Fruit fly (Drosophila melanogaster): ENCODE measurements around the gene CG14974.

The CG14974 gene

DNA sequence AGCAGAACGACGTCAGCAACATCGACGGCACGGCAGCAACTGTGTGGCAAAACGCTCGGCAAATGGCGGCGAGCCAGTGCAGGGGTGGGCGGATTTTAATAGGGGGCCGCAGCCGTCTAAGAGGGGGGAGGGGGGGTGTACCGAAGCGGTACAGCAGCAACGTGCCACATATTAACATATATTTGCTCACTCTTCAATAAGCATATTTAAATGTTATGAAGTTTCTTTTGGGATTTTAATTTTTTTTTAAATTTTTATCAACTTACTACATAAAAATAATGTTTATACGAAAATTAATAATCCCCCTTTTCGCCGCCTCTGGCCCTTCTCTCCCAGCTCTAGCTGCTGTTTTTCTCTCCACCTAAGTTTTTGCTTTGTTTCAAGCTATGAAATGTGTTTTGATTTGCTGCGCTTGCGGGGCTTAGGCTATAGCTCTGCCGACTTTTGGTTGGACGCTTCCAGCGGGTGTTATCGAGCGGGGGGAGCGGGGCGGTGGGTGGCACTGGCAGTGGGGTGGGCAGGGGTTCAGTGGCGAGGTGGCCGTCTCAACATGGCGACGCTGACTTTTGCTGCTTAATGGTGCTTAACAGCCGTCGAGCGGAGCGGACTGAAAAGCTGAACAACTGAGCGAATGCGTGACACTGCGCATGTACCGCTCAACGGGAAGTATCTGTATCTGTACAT lies 11.8 kb upstream of the CG14974 start (continued):
- TF ChIP-seq CG34224 (GFP tag; IDR thresholded peaks at IDR 0.05; ENCODE audit: partially characterized antibody) (no peak), CG30431 (GFP tag; optimal IDR thresholded peaks at IDR 0.05) (peak; percentile 74), CG17359 (tag; optimal IDR thresholded peaks at IDR 0.05) (peak; percentile 78), az2 (GFP tag; optimal IDR thresholded peaks at IDR 0.05) (peak; percentile 84), Eip74EF (GFP tag; optimal IDR thresholded peaks at IDR 0.05) (peak in 1 of 2 experiments; percentile 62), rib (GFP tag; IDR thresholded peaks at IDR 0.05) (peak; percentile 60), CG2199 (GFP tag; IDR thresholded peaks at IDR 0.05) (no peak), gem (tag; optimal IDR thresholded peaks at IDR 0.05) (peak; percentile 89), CG14050 (GFP tag; IDR thresholded peaks at IDR 0.05) (peak; percentile 86), Dek (tag; optimal IDR thresholded peaks at IDR 0.05) (peak; percentile 81), eve (GFP tag; optimal IDR thresholded peaks at IDR 0.05) (no peak), CG3995 (GFP tag; optimal IDR thresholded peaks at IDR 0.05) (no peak), CG17612 (GFP tag; IDR thresholded peaks at IDR 0.05) (peak; percentile 65), knrl (GFP tag; IDR thresholded peaks at IDR 0.05; ENCODE audit: partially characterized antibody) (no peak), sisA (GFP tag; IDR thresholded peaks at IDR 0.05) (peak; percentile 90), CG13624 (GFP tag; optimal IDR thresholded peaks at IDR 0.05) (no peak), CG7786 (GFP tag; optimal IDR thresholded peaks at IDR 0.05) (no peak), wor (GFP tag; IDR thresholded peaks at IDR 0.05) (peak; percentile 82), corto (GFP tag; optimal IDR thresholded peaks at IDR 0.05) (no peak), CG2129 (GFP tag; IDR thresholded peaks at IDR 0.05; ENCODE audit: partially characterized antibody) (no peak), CG11398 (GFP tag; optimal IDR thresholded peaks at IDR 0.05) (no peak), CG16779 (GFP tag; IDR thresholded peaks at IDR 0.05) (no peak), Asciz (GFP tag; optimal IDR thresholded peaks at IDR 0.05) (peak; percentile 50), al (GFP tag; IDR thresholded peaks at IDR 0.05) (peak; percentile 87), Nf-YA (GFP tag; IDR thresholded peaks at IDR 0.05) (peak; percentile 49; the same call in 1 of the 2 replicates), Dll (GFP tag; IDR thresholded peaks at IDR 0.05; ENCODE audit: partially characterized antibody) (no peak), Kr (GFP tag; optimal IDR thresholded peaks at IDR 0.05) (no peak), schlank (tag; optimal IDR thresholded peaks at IDR 0.05) (peak; percentile 62), pzg (GFP tag; optimal IDR thresholded peaks at IDR 0.05) (no peak), grau (tag; optimal IDR thresholded peaks at IDR 0.05) (peak; percentile 88), ftz-f1 (GFP tag; optimal IDR thresholded peaks at IDR 0.05) (no peak), gcm2 (GFP tag; optimal IDR thresholded peaks at IDR 0.05) (no peak), Scr (GFP tag; IDR thresholded peaks at IDR 0.05; ENCODE audit: partially characterized antibody) (no peak), ATbp (GFP tag; optimal IDR thresholded peaks at IDR 0.05) (peak; percentile 79), gfzf (GFP tag; optimal IDR thresholded peaks at IDR 0.05) (no peak), CG1024 (GFP tag; IDR thresholded peaks at IDR 0.05) (peak; percentile 29; the same call in 1 of the 2 replicates), tll (GFP tag; optimal IDR thresholded peaks at IDR 0.05) (no peak), run (tag; optimal IDR thresholded peaks at IDR 0.05) (peak; percentile 52), CG6254 (GFP tag; optimal IDR thresholded peaks at IDR 0.05) (no peak), BEAF-32 (GFP tag; optimal IDR thresholded peaks at IDR 0.05) (no peak), CG14965 (GFP tag; optimal IDR thresholded peaks at IDR 0.05; ENCODE audit: borderline replicate concordance) (no peak), CG5953 (GFP tag; IDR thresholded peaks at IDR 0.05) (peak; percentile 75), CG1233 (GFP tag; optimal IDR thresholded peaks at IDR 0.05) (peak; percentile 68), CG4360 (GFP tag; IDR thresholded peaks at IDR 0.05) (peak; percentile 34; the same call in 1 of the 2 replicates), sc (optimal IDR thresholded peaks at IDR 0.05) (no peak), sc (GFP tag; optimal IDR thresholded peaks at IDR 0.05) (peak; percentile 68), repo (GFP tag; optimal IDR thresholded peaks at IDR 0.05) (no peak), Ada2b (GFP tag; IDR thresholded peaks at IDR 0.05) (peak; percentile 87), sd (tag; optimal IDR thresholded peaks at IDR 0.05) (peak; percentile 54)

Measured in whole organism, embryonic.